Worm (Caenorhabditis elegans): ENCODE measurements around the gene ttr-46.

DNA sequence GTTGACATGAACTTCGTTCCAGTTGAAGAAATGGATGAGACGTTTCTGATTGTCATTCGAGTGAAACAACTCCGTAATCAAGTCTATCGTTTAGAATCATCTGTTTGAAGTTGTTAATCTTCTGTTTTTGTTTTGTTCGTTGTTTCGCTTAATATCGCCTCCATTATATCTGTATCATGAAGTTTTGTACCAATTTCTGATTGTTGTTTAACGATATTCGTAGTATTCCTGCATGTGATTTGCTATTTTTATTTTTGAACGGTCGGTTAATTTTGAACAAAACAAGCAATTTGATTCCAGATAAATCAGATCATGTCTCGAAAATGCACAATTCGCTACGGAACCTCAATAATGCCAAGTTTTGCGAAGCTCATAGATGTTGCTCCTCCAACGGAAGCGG is 31.5 kb downstream of the ttr-46 start, which contains the start of gene C27H6.9:
- TF ChIP-seq nhr-237 (tag; optimal IDR thresholded peaks at IDR 0.05) (no peak), nhr-28 (tag; optimal IDR thresholded peaks at IDR 0.05) (no peak), M03D4.4 (tag; optimal IDR thresholded peaks at IDR 0.05) (no peak), unc-62 (GFP tag; optimal IDR thresholded peaks at IDR 0.05) (no peak), blmp-1 (tag; optimal IDR thresholded peaks at IDR 0.05) (no peak), hlh-1 (tag; optimal IDR thresholded peaks at IDR 0.05) (no peak), snpc-4 (tag; optimal IDR thresholded peaks at IDR 0.05) (no peak), lsy-2 (tag; optimal IDR thresholded peaks at IDR 0.05) (no peak), bed-3 (GFP tag; optimal IDR thresholded peaks at IDR 0.05) (no peak), cnd-1 (tag; optimal IDR thresholded peaks at IDR 0.05) (no peak), ham-2 (GFP tag; optimal IDR thresholded peaks at IDR 0.05) (no peak), mab-5 (tag; optimal IDR thresholded peaks at IDR 0.05) (no peak)

Data from whole organism, mixed stage, embryonic.